Worm (Caenorhabditis elegans): Measurements from ENCODE around the gene inft-2.

The inft-2 gene

ce11 chrV:13047574-13048030, 45.5 kb downstream of the inft-2 start, which contains the start of gene W07G4.5:
W07G4.5 (plus strand) TSS chrV:13047980.
- TF ChIP-seq flt-1 (GFP tag; IDR thresholded peaks at IDR 0.05) (no peak), sea-1 (GFP tag; conservative IDR thresholded peaks at IDR 0.05) (no peak), ama-1 (optimal IDR thresholded peaks at IDR 0.05) (no peak), tra-4 (tag; optimal IDR thresholded peaks at IDR 0.05) (no peak), hnd-1 (tag; optimal IDR thresholded peaks at IDR 0.05) (no peak), hmbx-1 (tag; optimal IDR thresholded peaks at IDR 0.05) (no peak), tbx-37 (GFP tag; conservative IDR thresholded peaks at IDR 0.05) (no peak), pes-1 (GFP tag; IDR thresholded peaks at IDR 0.05) (no peak), scrt-1 (GFP tag; IDR thresholded peaks at IDR 0.05) (no peak), ets-7 (tag; optimal IDR thresholded peaks at IDR 0.05) (no peak), ceh-36 (tag; optimal IDR thresholded peaks at IDR 0.05) (no peak), B0310.2 (tag; optimal IDR thresholded peaks at IDR 0.05) (no peak)

DNA sequence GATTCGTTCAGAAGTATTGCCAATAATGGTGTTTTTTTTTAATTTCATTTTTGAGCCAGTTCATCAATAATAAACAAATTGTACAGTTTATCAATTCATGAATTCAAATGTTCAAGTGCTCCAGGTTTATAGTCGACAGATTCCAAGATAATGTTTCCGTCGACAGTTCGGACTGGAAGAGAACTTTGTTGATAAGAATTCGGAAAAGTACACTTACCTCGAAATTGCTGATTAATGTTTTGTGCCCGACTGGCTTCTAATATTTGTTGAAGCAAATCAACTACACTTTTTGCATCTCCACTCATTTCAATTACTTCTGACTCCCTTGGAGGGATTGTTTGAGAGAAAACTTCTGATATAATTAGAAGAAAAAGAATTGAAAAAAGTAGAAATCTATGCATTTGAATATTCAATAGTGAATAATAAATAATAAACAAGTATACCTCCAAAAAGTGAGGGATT, 47.1 kb downstream of the inft-2 start, which contains the start of gene W07G4.8:
TSS of gene W07G4.8 (minus strand) at position 412 of the 462 bp plus-strand sequence.
- TF ChIP-seq hmbx-1 (tag; optimal IDR thresholded peaks at IDR 0.05) (no peak), ama-1 (optimal IDR thresholded peaks at IDR 0.05) (no peak), scrt-1 (GFP tag; IDR thresholded peaks at IDR 0.05) (no peak)

DNA sequence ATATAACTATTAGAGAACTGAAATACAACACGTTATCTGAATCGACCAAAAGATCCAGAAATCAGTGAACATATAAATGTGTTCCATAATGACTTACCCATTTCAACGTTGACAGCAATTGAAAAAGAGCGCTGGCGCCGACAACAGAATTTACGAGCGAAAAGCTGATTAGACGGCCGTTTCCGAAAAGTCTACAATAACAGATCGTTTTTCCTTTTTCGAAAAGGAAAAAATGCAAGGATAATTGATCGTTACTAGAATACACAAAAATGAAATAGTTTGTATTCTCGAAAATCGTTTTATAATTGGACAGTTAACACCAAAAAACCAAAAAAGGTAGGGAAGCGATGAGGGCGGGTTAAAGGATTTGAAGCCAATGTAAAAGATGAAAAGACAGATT, 51.5 kb downstream of the inft-2 start, which contains the start of gene srr-1:
TSS of gene srr-1 (minus strand) at position 101 of the 400 bp plus-strand sequence.
- TF ChIP-seq scrt-1 (GFP tag; IDR thresholded peaks at IDR 0.05) (no peak), sea-1 (GFP tag; conservative IDR thresholded peaks at IDR 0.05) (no peak)

All from whole organism, early embryonic.